Worm (Caenorhabditis elegans): ENCODE measurements around the gene mxl-2.

- TF ChIP-seq elt-3 (tag; optimal IDR thresholded peaks at IDR 0.05) (no peak), snpc-4 (tag; optimal IDR thresholded peaks at IDR 0.05) (no peak), nhr-237 (tag; optimal IDR thresholded peaks at IDR 0.05) (no peak), pha-4 (tag; optimal IDR thresholded peaks at IDR 0.05) (no peak), unc-39 (tag; optimal IDR thresholded peaks at IDR 0.05) (no peak), ztf-11 (tag; optimal IDR thresholded peaks at IDR 0.05) (no peak), ham-2 (GFP tag; optimal IDR thresholded peaks at IDR 0.05) (no peak), elt-1 (tag; optimal IDR thresholded peaks at IDR 0.05; ENCODE audit: borderline replicate concordance, insufficient read depth) (no peak)
Measured at ce11 chrIII:177715-178114, 10.2 kb downstream of the mxl-2 start, which contains the start of gene F40G9.14.

All from whole organism, mixed stage, embryonic.